Worm (Caenorhabditis elegans) whole organism, L4 larva: ENCODE data around the gene Y54H5A.2.

Source experiments
- F10B5.3 ChIP-seq: sonication (generic microtip); optimal IDR thresholded peaks from 2 replicates; lab custom pipeline; 2016; ENCODE audit warnings: mild to moderate bottlenecking, missing genetic modification characterization, missing compliant biosample characterization
- ceh-82 ChIP-seq: sonication (generic microtip); optimal IDR thresholded peaks from 2 replicates; lab custom pipeline; 2017; ENCODE audit warnings: missing biosample characterization, missing genetic modification characterization
- fkh-10 ChIP-seq: fragments of 150-350 bp; optimal IDR thresholded peaks from 2 replicates; lab custom pipeline; 2014; ENCODE audit warnings: missing biosample characterization, missing genetic modification reagents, missing genetic modification characterization
- nhr-77 ChIP-seq: fragments of 150-350 bp; optimal IDR thresholded peaks from 2 replicates; lab custom pipeline; 2014; ENCODE audit warnings: missing biosample characterization, missing genetic modification characterization

ce11 chrIII:5102616-5103015, 46.8 kb downstream of the Y54H5A.2 start, which contains the start of gene F54D8.6:
- TF ChIP-seq ceh-82 (tag; lab: Kevin White, UChicago) (no peak), F10B5.3 (tag; lab: Kevin White, UChicago) (no peak), nhr-77 (tag; lab: Kevin White, UChicago) (peak; percentile 21), fkh-10 (GFP tag; lab: Kevin White, UChicago) (no peak)
